Worm (Caenorhabditis elegans) whole organism, late embryonic: ENCODE measurements around the gene F13A2.9.
A peak's percentile ranks its signal among the peaks of the same experiment; 100 is the strongest.

Experiments
- C08G9.2 ChIP-seq: sonication (generic microtip); optimal IDR thresholded peaks from 2 replicates; lab custom pipeline; 2016; ENCODE audit warnings: mild to moderate bottlenecking, missing genetic modification characterization, moderate library complexity, missing compliant biosample characterization
- K09A11.1 ChIP-seq: sonication (generic microtip); optimal IDR thresholded peaks from 2 replicates; lab custom pipeline; 2017; ENCODE audit warnings: antibody characterized with exemption, mild to moderate bottlenecking, missing genetic modification characterization, missing compliant biosample characterization; ENCODE audit not compliant: insufficient read depth
- Y22D7AL.16 ChIP-seq: sonication (generic microtip); optimal IDR thresholded peaks from 2 replicates; lab custom pipeline; 2016; ENCODE audit warnings: missing genetic modification characterization, missing compliant biosample characterization
- ahr-1 ChIP-seq: sonication (generic microtip); optimal IDR thresholded peaks from 2 replicates; lab custom pipeline; 2016; ENCODE audit warnings: missing genetic modification characterization, missing compliant biosample characterization
- ceh-19 ChIP-seq: fragments of 200-800 bp; sonication (Bioruptor generic); optimal IDR thresholded peaks from 2 replicates; lab custom pipeline; 2018; ENCODE audit warnings: mild to moderate bottlenecking, missing genetic modification characterization, missing compliant biosample characterization
- ceh-24 ChIP-seq: sonication (generic microtip); optimal IDR thresholded peaks from 2 replicates; lab custom pipeline; 2016; ENCODE audit warnings: mild to moderate bottlenecking, missing genetic modification characterization, missing compliant biosample characterization
- ceh-30 ChIP-seq: fragments of 150-350 bp; optimal IDR thresholded peaks from 2 replicates; lab custom pipeline; 2014; ENCODE audit warnings: missing biosample characterization, missing genetic modification characterization
- dmd-4 ChIP-seq: sonication (generic microtip); optimal IDR thresholded peaks from 2 replicates; lab custom pipeline; 2016; ENCODE audit warnings: borderline replicate concordance, missing genetic modification characterization, missing compliant biosample characterization
- elt-2 ChIP-seq: sonication (generic microtip); optimal IDR thresholded peaks from 2 replicates; lab custom pipeline; 2016; ENCODE audit warnings: missing genetic modification reagents, missing genetic modification characterization, missing compliant biosample characterization
- elt-4 ChIP-seq: sonication (generic microtip); optimal IDR thresholded peaks from 2 replicates; lab custom pipeline; 2016; ENCODE audit warnings: missing genetic modification characterization, missing compliant biosample characterization
- fax-1 ChIP-seq: sonication (generic microtip); optimal IDR thresholded peaks from 2 replicates; lab custom pipeline; 2016; ENCODE audit warnings: missing genotype, missing genetic modification characterization, missing compliant biosample characterization
- fkh-10 ChIP-seq: fragments of 150-350 bp; optimal IDR thresholded peaks from 2 replicates; lab custom pipeline; 2014; ENCODE audit warnings: missing biosample characterization, missing genetic modification reagents, missing genetic modification characterization
- fkh-6 ChIP-seq: sonication (generic microtip); optimal IDR thresholded peaks from 2 replicates; lab custom pipeline; 2016; ENCODE audit warnings: missing genetic modification characterization, missing compliant biosample characterization
- hlh-15 ChIP-seq: sonication (generic microtip); optimal IDR thresholded peaks from 2 replicates; lab custom pipeline; 2016; ENCODE audit warnings: missing genetic modification characterization, missing compliant biosample characterization
- hlh-6 ChIP-seq: sonication (generic microtip); optimal IDR thresholded peaks from 2 replicates; lab custom pipeline; 2016; ENCODE audit warnings: missing genotype, missing genetic modification characterization, missing compliant biosample characterization
- hlh-8 ChIP-seq: sonication (generic microtip); optimal IDR thresholded peaks from 2 replicates; lab custom pipeline; 2016; ENCODE audit warnings: missing genotype, missing genetic modification characterization, missing compliant biosample characterization
- lim-6 ChIP-seq: sonication (generic microtip); optimal IDR thresholded peaks from 2 replicates; lab custom pipeline; 2016; ENCODE audit warnings: missing genetic modification characterization, missing compliant biosample characterization
- npax-4 ChIP-seq: sonication (generic microtip); optimal IDR thresholded peaks from 2 replicates; lab custom pipeline; 2016; ENCODE audit warnings: missing genetic modification characterization, missing compliant biosample characterization
- pag-3 ChIP-seq: sonication (generic microtip); optimal IDR thresholded peaks from 2 replicates; lab custom pipeline; 2016; ENCODE audit warnings: missing compliant biosample characterization, missing genetic modification characterization, borderline replicate concordance
- pha-2 ChIP-seq: sonication (generic microtip); optimal IDR thresholded peaks from 2 replicates; lab custom pipeline; 2017; ENCODE audit warnings: mild to moderate bottlenecking, missing genetic modification characterization, missing compliant biosample characterization
- pqm-1 ChIP-seq: sonication (generic microtip); optimal IDR thresholded peaks from 2 replicates; lab custom pipeline; 2016; ENCODE audit warnings: missing genetic modification characterization, missing compliant biosample characterization
- pros-1 ChIP-seq: fragments of 150-350 bp; optimal IDR thresholded peaks from 2 replicates; lab custom pipeline; 2014; ENCODE audit warnings: missing biosample characterization, missing genetic modification reagents, missing genetic modification characterization
- rnt-1 ChIP-seq: sonication (generic microtip); optimal IDR thresholded peaks from 2 replicates; lab custom pipeline; 2016; ENCODE audit warnings: missing genetic modification characterization, missing compliant biosample characterization
- sox-4 ChIP-seq: sonication (generic microtip); optimal IDR thresholded peaks from 2 replicates; lab custom pipeline; 2017; ENCODE audit warnings: mild to moderate bottlenecking, missing genetic modification characterization, inconsistent platforms, missing compliant biosample characterization
- unc-3 ChIP-seq, 2 experiments: fragments of 200-800 bp in 1 of 2; sonication (Bioruptor generic) in 1 of 2; sonication (generic microtip) in 1 of 2; conservative IDR thresholded peaks in 1 of 2; optimal IDR thresholded peaks in 1 of 2; 2 replicates each; pipeline versions ENCODE4 v1.3.6 to Lab custom; 2016 to 2022; ENCODE audit warnings: missing compliant biosample characterization in 2 of 2, missing genetic modification characterization in 2 of 2, missing genetic modification reagents in 1 of 2
- unc-86 ChIP-seq: sonication (generic microtip); optimal IDR thresholded peaks from 2 replicates; lab custom pipeline; 2016; ENCODE audit warnings: missing genetic modification characterization, missing compliant biosample characterization
- zip-5 ChIP-seq: sonication (generic microtip); optimal IDR thresholded peaks from 2 replicates; lab custom pipeline; 2016; ENCODE audit warnings: missing genetic modification characterization, missing compliant biosample characterization
- ztf-16 ChIP-seq: sonication (generic microtip); optimal IDR thresholded peaks from 2 replicates; lab custom pipeline; 2017; ENCODE audit warnings: missing genetic modification characterization, missing compliant biosample characterization

The F13A2.9 gene

DNA sequence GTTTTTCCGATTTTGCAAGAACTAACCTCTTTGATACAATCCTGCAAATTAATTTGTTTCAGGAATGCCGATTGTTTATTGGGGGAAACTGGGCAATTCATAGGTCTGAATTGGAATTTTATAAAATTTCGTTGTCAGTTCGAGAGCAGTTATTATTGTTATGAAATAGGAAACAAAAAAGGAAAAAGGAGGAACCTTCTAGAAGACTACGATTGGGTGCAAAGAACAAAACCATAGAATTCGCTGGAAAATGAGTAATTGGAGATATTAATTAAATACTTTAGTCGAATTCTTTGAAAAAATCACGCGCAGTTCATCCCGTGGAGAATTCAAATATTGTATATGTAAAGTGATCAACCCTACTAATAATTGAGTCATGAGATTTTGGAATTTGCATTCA, at the start of gene F13A2.9:
F13A2.9 (minus strand) TSS at position 101 of the 400 bp plus-strand sequence.
- TF ChIP-seq fkh-6 (tag; lab: Kevin White, UChicago): no peak

DNA sequence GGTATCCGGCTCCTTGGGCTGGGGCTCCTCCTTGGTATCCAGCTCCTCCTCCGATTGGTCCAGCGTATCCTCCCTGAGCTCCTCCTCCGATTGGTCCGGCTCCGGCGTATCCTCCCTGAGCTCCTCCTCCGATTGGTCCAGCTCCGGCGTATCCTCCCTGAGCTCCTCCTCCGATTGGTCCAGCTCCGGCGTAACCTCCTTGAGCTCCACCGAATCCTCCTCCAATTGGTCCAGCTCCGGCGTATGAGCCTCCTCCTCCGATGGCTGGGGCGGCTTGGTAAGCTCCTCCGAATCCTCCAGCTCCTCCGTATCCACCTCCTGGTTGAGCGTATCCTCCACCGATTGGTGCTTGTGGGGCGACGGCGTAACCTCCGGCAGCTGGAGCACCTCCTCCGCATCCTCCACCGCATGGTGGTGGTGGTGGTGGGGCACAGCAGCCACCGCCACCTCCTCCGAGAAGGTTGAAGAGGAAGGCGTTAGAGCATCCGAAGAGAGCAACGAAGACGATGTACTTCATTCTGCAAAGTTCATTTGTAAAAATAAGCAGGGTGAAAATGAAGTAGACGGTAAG, 48.2 kb upstream of the F13A2.9 start, which contains the start of gene Y47D7A.13:
Y47D7A.13 (minus strand) TSS at position 517 of the 571 bp plus-strand sequence.
- TF ChIP-seq unc-3 (GFP tag; conservative IDR thresholded peaks at IDR 0.05; lab: Robert Waterston, UW) (no peak), unc-3 (tag; optimal IDR thresholded peaks at IDR 0.05; lab: Kevin White, UChicago) (no peak), dmd-4 (peak; percentile 39), fax-1 (no peak)

DNA sequence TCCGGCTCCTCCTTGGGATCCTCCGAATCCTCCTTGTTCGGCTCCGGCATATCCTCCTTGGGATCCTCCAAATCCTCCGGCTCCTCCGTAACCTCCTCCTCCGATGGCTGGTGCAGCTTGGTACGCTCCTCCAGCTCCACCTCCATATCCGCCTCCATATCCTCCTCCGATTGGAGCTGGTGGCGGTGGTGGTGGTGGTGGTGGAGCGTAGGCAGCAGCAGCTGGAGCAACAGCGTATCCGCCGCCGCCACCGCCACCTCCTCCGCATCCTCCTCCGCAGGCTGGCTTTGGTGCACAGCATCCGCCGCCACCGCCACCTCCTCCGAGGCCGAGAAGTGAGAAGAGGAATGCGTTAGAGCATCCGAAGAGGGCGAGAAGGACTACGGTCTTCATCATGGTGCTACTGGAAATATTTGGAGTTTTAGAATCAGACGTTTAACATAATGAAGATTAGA, 45.5 kb upstream of the F13A2.9 start, which contains the start of gene Y47D7A.15:
Y47D7A.15 (minus strand) TSS at position 405 of the 455 bp plus-strand sequence.
- TF ChIP-seq pha-2 (no peak), ahr-1 (tag; lab: Kevin White, UChicago) (no peak)
- TF ChIP-seq, all 69 proteins: peak for 0

DNA sequence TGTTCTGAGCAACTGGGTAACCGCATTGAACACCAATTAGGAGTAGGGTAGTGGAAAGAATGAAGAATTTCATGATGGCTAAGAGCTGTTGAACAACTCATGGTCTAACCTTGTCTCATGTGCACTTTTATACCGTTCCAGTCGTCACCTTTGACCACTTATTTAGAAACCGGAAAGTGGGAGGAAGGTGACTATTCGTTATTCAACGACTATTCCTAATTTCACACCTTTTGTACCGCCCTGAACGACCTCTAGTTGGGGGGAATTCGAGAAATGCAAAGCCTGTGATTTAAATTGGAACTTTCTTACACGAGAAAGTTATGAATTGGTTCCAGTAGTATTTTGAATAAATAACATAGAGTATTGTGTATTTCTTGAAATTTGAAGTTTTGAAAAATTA, 42.3 kb upstream of the F13A2.9 start, which contains the start of gene Y47D7A.12:
Y47D7A.12 (minus strand) TSS at position 101 of the 400 bp plus-strand sequence.
- no peak for TF ChIP-seq ceh-19 (GFP tag; lab: Kevin White, UChicago)
- TF ChIP-seq pag-3 (tag; lab: Kevin White, UChicago): no peak
- no peak for TF ChIP-seq zip-5
- no peak for TF ChIP-seq sox-4 (tag; lab: Kevin White, UChicago)
- TF ChIP-seq ceh-24 (tag; lab: Kevin White, UChicago): no peak
- TF ChIP-seq fkh-10: no peak
- TF ChIP-seq rnt-1 (tag; lab: Kevin White, UChicago): no peak
- no peak for TF ChIP-seq npax-4
- no peak for TF ChIP-seq unc-86 (tag; lab: Kevin White, UChicago)
- no peak for TF ChIP-seq lim-6 (tag; lab: Kevin White, UChicago)

DNA sequence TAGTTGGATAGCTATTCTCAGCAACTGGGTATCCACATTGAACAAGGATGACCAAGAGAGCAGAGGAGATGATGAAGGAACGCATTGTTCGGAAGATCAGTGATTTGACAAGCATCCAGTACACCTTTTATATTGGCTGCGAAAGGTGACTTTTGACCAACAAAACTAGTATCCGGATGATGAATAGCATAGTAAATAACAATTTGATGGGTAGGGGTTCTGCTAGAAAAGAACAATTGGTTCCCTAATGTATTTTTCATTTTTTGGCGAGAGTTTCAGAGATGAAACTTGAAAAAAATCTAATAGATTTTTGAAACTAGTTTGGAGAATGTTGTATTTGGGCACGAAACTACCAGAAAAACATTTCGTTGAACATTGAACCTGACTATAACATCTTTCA, 40.9 kb upstream of the F13A2.9 start, which contains the start of gene Y47D7A.11:
Y47D7A.11 (minus strand) TSS at position 101 of the 400 bp plus-strand sequence.
- TF ChIP-seq rnt-1 (tag; lab: Kevin White, UChicago): no peak
- TF ChIP-seq pros-1 (tag; lab: Kevin White, UChicago): no peak
- TF ChIP-seq pqm-1 (tag; lab: Kevin White, UChicago): no peak
- no peak for TF ChIP-seq dmd-4
- TF ChIP-seq hlh-8 (tag; lab: Kevin White, UChicago): no peak
- TF ChIP-seq Y22D7AL.16 (tag; lab: Kevin White, UChicago): no peak
- TF ChIP-seq C08G9.2 (tag; lab: Kevin White, UChicago): no peak
- no peak for TF ChIP-seq elt-2
- no peak for TF ChIP-seq hlh-6 (tag; lab: Kevin White, UChicago)

DNA sequence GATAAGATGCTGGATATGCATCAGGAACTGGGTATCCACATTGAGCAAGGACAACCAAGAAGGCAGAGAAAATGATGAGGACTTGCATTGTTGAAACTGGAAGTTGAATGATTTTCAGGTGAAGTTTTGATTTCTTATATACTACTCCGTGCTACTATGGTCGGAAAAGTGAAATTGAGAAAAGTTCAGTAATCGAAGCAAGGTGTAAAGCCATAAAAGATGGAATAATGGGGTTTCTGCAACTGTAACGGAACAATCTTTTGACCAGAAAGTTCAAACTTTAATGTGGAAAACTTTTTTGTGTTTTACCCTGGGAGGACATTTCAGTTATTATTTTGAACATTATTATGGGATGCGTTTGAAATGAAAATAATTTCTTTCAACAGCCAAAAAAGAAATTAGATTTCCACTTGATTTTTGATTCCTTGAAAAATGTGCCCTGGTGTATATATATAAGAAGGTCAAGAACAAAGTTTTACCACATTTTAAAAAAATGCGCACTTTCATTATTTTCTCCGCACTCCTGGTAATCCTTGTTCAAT, 36.6 kb upstream of the F13A2.9 start, which contains the start of the genes Y47D7A.9 and Y47D7A.19:
Y47D7A.9 (minus strand) TSS at position 101 of the 542 bp plus-strand sequence.
Y47D7A.19 (plus strand) TSS at position 492 of the 542 bp plus-strand sequence.
- TF ChIP-seq ztf-16 (tag; lab: Kevin White, UChicago): no peak
- TF ChIP-seq ahr-1 (tag; lab: Kevin White, UChicago): no peak
- TF ChIP-seq hlh-15 (tag; lab: Kevin White, UChicago): no peak
- no peak for TF ChIP-seq K09A11.1 (tag; lab: Kevin White, UChicago)
- TF ChIP-seq ceh-30 (tag; lab: Kevin White, UChicago): no peak
- TF ChIP-seq elt-4 (tag; lab: Kevin White, UChicago): no peak
